Worm (Caenorhabditis elegans) whole organism, mixed stage, embryonic: ENCODE data around the gene F42A9.11.

ENCODE experiments used
- elt-3 ChIP-seq: fragments of 150-350 bp; optimal IDR thresholded peaks from 2 replicates; lab custom pipeline; 2014; ENCODE audit warnings: missing biosample characterization, missing genetic modification characterization
- lin-13 ChIP-seq: fragments of 150-350 bp; optimal IDR thresholded peaks from 2 replicates; lab custom pipeline; 2014; ENCODE audit warnings: missing biosample characterization, missing genetic modification characterization
- nhr-76 ChIP-seq: sonication (generic microtip); optimal IDR thresholded peaks from 2 replicates; lab custom pipeline; 2017; ENCODE audit warnings: missing biosample characterization, missing genetic modification characterization
- tbx-8 ChIP-seq: fragments of 200-800 bp; sonication (Bioruptor generic); optimal IDR thresholded peaks from 2 replicates; lab custom pipeline; 2018; ENCODE audit warnings: mild to moderate bottlenecking, missing genetic modification characterization, moderate library complexity, missing compliant biosample characterization
- unc-39 ChIP-seq: fragments of 150-350 bp; optimal IDR thresholded peaks from 2 replicates; lab custom pipeline; 2014; ENCODE audit warnings: missing biosample characterization, missing genetic modification characterization
- unc-62 ChIP-seq: fragments of 150-350 bp; optimal IDR thresholded peaks from 2 replicates; lab custom pipeline; 2014; ENCODE audit warnings: missing biosample characterization, missing genetic modification reagents, missing genetic modification characterization

DNA sequence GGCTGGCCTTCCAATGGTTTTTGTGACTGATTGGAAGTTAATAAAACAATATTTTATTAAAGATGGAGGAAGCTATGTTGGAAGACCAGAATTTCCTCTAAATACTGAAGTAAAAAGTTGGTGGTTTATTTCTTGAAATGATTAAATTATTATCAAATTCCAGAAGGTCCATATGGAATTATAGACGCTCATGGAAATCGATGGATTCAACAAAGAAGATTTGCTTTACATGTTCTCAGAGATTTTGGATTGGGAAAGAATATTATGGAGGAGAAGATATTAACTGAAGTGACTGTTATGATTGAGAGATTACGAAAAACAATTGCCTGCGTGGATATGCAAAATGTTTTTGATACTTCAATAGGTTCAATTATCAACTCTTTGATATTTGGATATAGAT lies 12.1 kb upstream of the F42A9.11 start:
- no peak for TF ChIP-seq elt-3 (tag; lab: Kevin White, UChicago)
- TF ChIP-seq nhr-76, result no peak
- TF ChIP-seq unc-39 (tag; lab: Kevin White, UChicago), result no peak
- no peak for TF ChIP-seq unc-62 (GFP tag; lab: Kevin White, UChicago)
- no peak for TF ChIP-seq lin-13
- TF ChIP-seq tbx-8 (GFP tag; lab: Kevin White, UChicago), result no peak
